Worm (Caenorhabditis elegans) whole organism, L4/young adult: ENCODE results near the gene C05D12.5.
A peak's percentile ranks its signal among the peaks of the same experiment; 100 is the strongest.

ENCODE experiments used
- W03F9.2 ChIP-seq: fragments of 150-350 bp; optimal IDR thresholded peaks from 2 replicates; lab custom pipeline; 2014; ENCODE audit warnings: missing biosample characterization, missing genetic modification characterization
- dao-5 ChIP-seq: sonication (generic microtip); optimal IDR thresholded peaks from 2 replicates; lab custom pipeline; 2016; ENCODE audit warnings: missing genotype, missing genetic modification characterization, moderate library complexity, missing compliant biosample characterization
- him-1 ChIP-seq: sonication (generic microtip); optimal IDR thresholded peaks from 2 replicates; lab custom pipeline; 2016; ENCODE audit warnings: missing genotype, missing genetic modification reagents, missing genetic modification characterization, missing compliant biosample characterization

- TF ChIP-seq him-1 (no peak), W03F9.2 (tag; lab: Kevin White, UChicago) (peak; percentile 47), dao-5 (tag; lab: Kevin White, UChicago) (no peak)
These were observed 30.4 kb downstream of the C05D12.5 start, which contains the start of the genes aars-1 and rga-1 for ce11 chrII:11464427-11464944.
